Worm (Caenorhabditis elegans): Measurements from ENCODE around the gene sup-12.

DNA sequence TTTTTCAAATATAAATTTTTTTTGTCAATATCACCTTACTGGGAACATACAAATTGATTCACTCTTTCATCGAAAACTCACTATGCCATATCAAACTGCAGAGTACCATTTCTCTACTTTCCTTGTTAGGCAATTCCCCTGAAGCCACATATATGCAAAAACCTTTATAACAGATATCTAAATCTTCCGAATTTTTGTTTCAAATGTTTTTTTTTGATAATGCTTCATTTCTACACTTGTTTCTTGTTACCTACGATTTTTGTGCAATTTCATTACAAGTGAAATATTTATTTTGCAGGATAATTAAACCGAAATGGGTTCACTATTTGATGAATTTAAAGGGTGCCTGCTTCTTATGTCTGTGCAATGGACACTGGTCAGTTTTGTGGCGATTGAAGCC is 15.7 kb downstream of the sup-12 start, which contains the start of gene T22B2.2:
- no peak for TF ChIP-seq him-1 (tag; optimal IDR thresholded peaks at IDR 0.05)
- no peak for TF ChIP-seq W03F9.2 (tag; optimal IDR thresholded peaks at IDR 0.05)
- TF ChIP-seq dao-5 (tag; optimal IDR thresholded peaks at IDR 0.05), result no peak

Data from whole organism, L4/young adult.